Fruit fly (Drosophila melanogaster): ENCODE data around the gene CG13760.

The CG13760 gene

DNA sequence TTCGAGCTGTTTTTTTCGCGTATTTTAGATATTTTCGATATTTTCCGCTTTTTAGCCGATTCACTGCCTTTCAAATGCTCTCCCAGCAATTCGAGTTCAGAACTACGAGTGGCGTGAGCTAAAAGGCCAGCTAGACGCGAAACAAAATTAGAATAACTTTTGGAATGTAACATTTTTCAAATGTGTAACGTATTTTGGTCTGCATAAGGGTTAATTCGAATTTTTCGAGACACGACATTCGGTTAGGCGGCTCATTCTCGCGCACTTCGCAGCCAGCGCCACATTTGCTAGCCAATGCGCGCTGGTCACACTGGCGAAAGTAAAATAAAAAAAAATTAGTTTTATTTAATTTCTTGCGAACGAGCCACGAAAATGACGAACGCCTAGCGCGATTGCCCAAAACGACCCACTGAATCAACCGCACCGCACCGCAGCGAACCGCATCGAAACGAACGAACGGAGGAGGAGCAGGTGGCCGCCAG, 39.1 kb upstream of the CG13760 start, which contains the start of the genes brv3 and Pi4KIIIalpha (continued):
- TF ChIP-seq CG3726 (GFP tag; IDR thresholded peaks at IDR 0.05) (no peak), chinmo (GFP tag; IDR thresholded peaks at IDR 0.05; ENCODE audit: partially characterized antibody) (0 out of 4 replicates have a peak, but pooled peaks have one; percentile 34), Dip3 (GFP tag; optimal IDR thresholded peaks at IDR 0.05) (no peak), crp (GFP tag; optimal IDR thresholded peaks at IDR 0.05) (no peak), CG12659 (GFP tag; optimal IDR thresholded peaks at IDR 0.05) (no peak), oc (tag; optimal IDR thresholded peaks at IDR 0.05) (no peak), CG1603 (tag; optimal IDR thresholded peaks at IDR 0.05) (no peak), schlank (tag; optimal IDR thresholded peaks at IDR 0.05) (no peak), Sry-δ (GFP tag; optimal IDR thresholded peaks at IDR 0.05) (peak; percentile 34), Nf-YA (GFP tag; IDR thresholded peaks at IDR 0.05) (no peak), CG17186 (GFP tag; optimal IDR thresholded peaks at IDR 0.05) (peak; percentile 22), Dip2 (GFP tag; IDR thresholded peaks at IDR 0.05) (no peak), CG10565 (GFP tag; optimal IDR thresholded peaks at IDR 0.05) (no peak), gro (GFP tag; optimal IDR thresholded peaks at IDR 0.05) (no peak), CG43689 (GFP tag; IDR thresholded peaks at IDR 0.05) (no peak), NC2α (GFP tag; optimal IDR thresholded peaks at IDR 0.05) (no peak), Hr78 (GFP tag; optimal IDR thresholded peaks at IDR 0.05) (no peak), sisA (GFP tag; IDR thresholded peaks at IDR 0.05) (no peak), Fer2 (tag; optimal IDR thresholded peaks at IDR 0.05) (no peak), Hr51 (GFP tag; optimal IDR thresholded peaks at IDR 0.05) (no peak), Dfd (GFP tag; optimal IDR thresholded peaks at IDR 0.05) (no peak), fru (optimal IDR thresholded peaks at IDR 0.05) (no peak), CG8765 (GFP tag; IDR thresholded peaks at IDR 0.05) (no peak), CG4707 (GFP tag; optimal IDR thresholded peaks at IDR 0.05) (no peak), CG11456 (GFP tag; IDR thresholded peaks at IDR 0.05) (no peak), CG1024 (GFP tag; IDR thresholded peaks at IDR 0.05) (no peak), aop (GFP tag; IDR thresholded peaks at IDR 0.05) (no peak), abd-A (tag; optimal IDR thresholded peaks at IDR 0.05) (no peak), CkIIα-i1 (GFP tag; IDR thresholded peaks at IDR 0.05) (no peak), CG2116 (GFP tag; optimal IDR thresholded peaks at IDR 0.05) (peak; percentile 53), eve (GFP tag; optimal IDR thresholded peaks at IDR 0.05) (no peak), CG2889 (GFP tag; IDR thresholded peaks at IDR 0.05) (no peak), Doc3 (GFP tag; IDR thresholded peaks at IDR 0.05; ENCODE audit: partially characterized antibody) (no peak), CG1792 (GFP tag; optimal IDR thresholded peaks at IDR 0.05) (no peak), CG6254 (GFP tag; optimal IDR thresholded peaks at IDR 0.05) (no peak), CG8944 (GFP tag; optimal IDR thresholded peaks at IDR 0.05) (no peak), tup (GFP tag; optimal IDR thresholded peaks at IDR 0.05) (no peak), odd (GFP tag; optimal IDR thresholded peaks at IDR 0.05) (no peak), dan (GFP tag; IDR thresholded peaks at IDR 0.05) (no peak), jing (GFP tag; optimal IDR thresholded peaks at IDR 0.05) (no peak), CG16863 (GFP tag; optimal IDR thresholded peaks at IDR 0.05) (no peak), row (GFP tag; IDR thresholded peaks at IDR 0.05) (peak; percentile 63; the same call in 2 of the 3 replicates), repo (GFP tag; optimal IDR thresholded peaks at IDR 0.05) (no peak), chn (GFP tag; optimal IDR thresholded peaks at IDR 0.05) (no peak), kah (GFP tag; optimal IDR thresholded peaks at IDR 0.05) (no peak), MBD-R2 (GFP tag; IDR thresholded peaks at IDR 0.05) (peak; percentile 73), Ets97D (GFP tag; optimal IDR thresholded peaks at IDR 0.05) (peak; percentile 14), CG8388 (GFP tag; optimal IDR thresholded peaks at IDR 0.05) (no peak), CHES-1-like (GFP tag; optimal IDR thresholded peaks at IDR 0.05) (no peak), CG7928 (GFP tag; optimal IDR thresholded peaks at IDR 0.05) (no peak), her (GFP tag; optimal IDR thresholded peaks at IDR 0.05) (peak; percentile 99), bowl (GFP tag; IDR thresholded peaks at IDR 0.05) (no peak)

All from whole organism, embryonic.